Worm (Caenorhabditis elegans) whole organism, L1 larva: ENCODE results near the gene F57A8.1.

Experiments used
- F16B12.6 ChIP-seq: fragments of 150-350 bp; optimal IDR thresholded peaks from 2 replicates; lab custom pipeline; 2014; ENCODE audit warnings: missing biosample characterization, missing genetic modification characterization
- alr-1 ChIP-seq: fragments of 200-800 bp; sonication (Bioruptor generic); optimal IDR thresholded peaks from 2 replicates; lab custom pipeline; 2018; ENCODE audit warnings: borderline replicate concordance, mild to moderate bottlenecking, missing genetic modification characterization, missing compliant biosample characterization
- egl-27 ChIP-seq, 2 experiments: fragments of 150-350 bp in 1 of 2; sonication (generic microtip); optimal IDR thresholded peaks; 3 replicates each; lab custom pipeline; 2017 to 2018; ENCODE audit warnings: missing biosample characterization in 2 of 2, missing genetic modification characterization in 2 of 2, missing genetic modification reagents in 2 of 2
- mdl-1 ChIP-seq, 2 experiments: fragments of 150-350 bp; optimal IDR thresholded peaks; 2 replicates each; lab custom pipeline; 2014 to 2017; ENCODE audit warnings: missing biosample characterization in 2 of 2, missing genetic modification characterization in 2 of 2, inconsistent platforms in 1 of 2
- pqm-1 ChIP-seq: sonication (generic microtip); optimal IDR thresholded peaks from 3 replicates; lab custom pipeline; 2017; ENCODE audit warnings: missing biosample characterization, missing genetic modification characterization
- ztf-11 ChIP-seq, 2 experiments: sonication (generic microtip); optimal IDR thresholded peaks; 2 replicates each; lab custom pipeline; 2016 to 2017; ENCODE audit warnings: missing genetic modification characterization in 2 of 2, missing biosample characterization in 1 of 2, missing compliant biosample characterization in 1 of 2

ce11 chrV:10090461-10090860 is 53.3 kb downstream of the F57A8.1 start, which contains the start of gene R04B5.7:
- TF ChIP-seq mdl-1 (tag; optimal IDR thresholded peaks at IDR 0.05; lab: Kevin White, UChicago) (no peak), F16B12.6 (tag; lab: Kevin White, UChicago) (no peak), pqm-1 (tag; lab: Kevin White, UChicago) (no peak), ztf-11 (tag; optimal IDR thresholded peaks at IDR 0.05; lab: Kevin White, UChicago) (no peak), egl-27 (tag; optimal IDR thresholded peaks at IDR 0.05; lab: Kevin White, UChicago) (no peak), alr-1 (tag; lab: Kevin White, UChicago) (no peak)
